ENCODE assay signal across 2 fruit fly cellular contexts in the genomic region with DNA sequence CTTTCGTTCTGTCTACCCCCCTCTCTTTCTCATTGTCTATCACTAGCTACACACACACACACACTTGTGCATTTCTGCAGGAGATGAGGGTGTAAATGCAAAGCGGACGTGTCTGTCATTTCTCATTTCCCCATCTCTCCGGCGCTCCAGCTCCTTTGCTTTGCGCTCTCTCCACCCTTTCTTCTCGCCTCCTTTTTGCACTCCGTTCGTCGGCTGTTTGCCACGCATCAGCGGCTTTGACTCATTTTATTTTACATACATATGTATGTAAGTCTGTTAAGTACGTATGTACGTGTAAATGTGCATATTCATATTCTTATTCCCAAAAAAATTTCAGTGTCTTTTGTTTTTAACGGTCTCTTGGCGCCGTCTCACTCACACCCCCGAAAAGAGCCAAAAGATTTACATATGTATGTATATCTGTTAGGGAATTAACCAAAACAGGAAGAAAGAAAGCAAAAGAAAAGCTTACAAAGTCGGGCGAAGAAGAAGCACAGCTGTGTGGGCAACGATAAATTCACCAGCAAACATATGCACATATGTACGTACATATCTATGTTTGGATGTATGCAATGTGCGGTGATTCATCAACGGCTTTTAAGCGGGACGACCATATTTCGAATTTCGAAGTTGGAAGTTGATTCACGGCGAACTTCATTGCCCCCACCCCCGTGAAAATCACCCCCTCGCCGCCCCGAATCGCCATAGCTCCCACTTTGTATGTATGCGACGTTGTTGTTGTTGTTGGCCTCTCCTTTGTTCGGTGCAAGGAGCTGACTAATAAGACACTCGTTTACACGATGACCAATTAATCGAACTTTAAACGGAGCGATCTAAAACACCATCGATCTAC.
A peak's percentile ranks its signal among the peaks of the same experiment; 100 is the strongest.
TF ChIP-seq lines count a peak whose summit lies in the region.

No protein-coding gene starts in this region.

TF ChIP-seq in whole organism, embryonic, 481 proteins besides CTCF, POLR2A, EP300 and RAD21 (continued from another document):
- peak; percentile 79 for TF ChIP-seq pros (GFP tag; optimal IDR thresholded peaks at IDR 0.05; lab: Kevin White, UChicago)
- no peak for TF ChIP-seq Sry-β (GFP tag; optimal IDR thresholded peaks at IDR 0.05; lab: Kevin White, UChicago)
- TF ChIP-seq CG15479 (GFP tag; optimal IDR thresholded peaks at IDR 0.05; lab: Kevin White, UChicago), result no peak
- no peak for TF ChIP-seq CG8765 (GFP tag; IDR thresholded peaks at IDR 0.05; lab: Robert Waterston, UW)
- TF ChIP-seq CG34224 (GFP tag; IDR thresholded peaks at IDR 0.05; lab: Robert Waterston, UW; ENCODE audit: partially characterized antibody), result no peak
- TF ChIP-seq CG8944 (GFP tag; optimal IDR thresholded peaks at IDR 0.05; lab: Kevin White, UChicago), result no peak
- TF ChIP-seq Mad (GFP tag; optimal IDR thresholded peaks at IDR 0.05; lab: Kevin White, UChicago), result no peak
- TF ChIP-seq CG1602 (GFP tag; optimal IDR thresholded peaks at IDR 0.05; lab: Kevin White, UChicago), result no peak
- no peak for TF ChIP-seq Neu2 (GFP tag; optimal IDR thresholded peaks at IDR 0.05; lab: Kevin White, UChicago; ENCODE audit: borderline replicate concordance)
- TF ChIP-seq dm (GFP tag; optimal IDR thresholded peaks at IDR 0.05; lab: Kevin White, UChicago), result no peak
- no peak for TF ChIP-seq CG3847 (GFP tag; IDR thresholded peaks at IDR 0.05; lab: Robert Waterston, UW)
- TF ChIP-seq CG33213 (GFP tag; optimal IDR thresholded peaks at IDR 0.05; lab: Kevin White, UChicago), result no peak
- TF ChIP-seq CG7271 (tag; optimal IDR thresholded peaks at IDR 0.05; lab: Kevin White, UChicago), result no peak
- TF ChIP-seq psq (GFP tag; optimal IDR thresholded peaks at IDR 0.05; lab: Kevin White, UChicago), result peak; percentile 65
- TF ChIP-seq mirr (GFP tag; optimal IDR thresholded peaks at IDR 0.05; lab: Kevin White, UChicago), result no peak
- TF ChIP-seq Tbp (GFP tag; optimal IDR thresholded peaks at IDR 0.05; lab: Kevin White, UChicago), result no peak
- no peak for TF ChIP-seq sens (GFP tag; lab: Kevin White, UChicago)
- no peak for TF ChIP-seq B-H2 (GFP tag; optimal IDR thresholded peaks at IDR 0.05; lab: Kevin White, UChicago)
- no peak for TF ChIP-seq CG10462 (GFP tag; optimal IDR thresholded peaks at IDR 0.05; lab: Kevin White, UChicago)
- TF ChIP-seq Drgx (GFP tag; IDR thresholded peaks at IDR 0.05; lab: Robert Waterston, UW), result no peak
- TF ChIP-seq Deaf1 (tag; optimal IDR thresholded peaks at IDR 0.05; lab: Kevin White, UChicago), result no peak
- TF ChIP-seq sqz (GFP tag; optimal IDR thresholded peaks at IDR 0.05; lab: Kevin White, UChicago), result peak; percentile 0
- TF ChIP-seq CG10267 (tag; optimal IDR thresholded peaks at IDR 0.05; lab: Kevin White, UChicago), result no peak
- no peak for TF ChIP-seq CG32767 (GFP tag; IDR thresholded peaks at IDR 0.05; lab: Robert Waterston, UW)
- TF ChIP-seq caup (GFP tag; optimal IDR thresholded peaks at IDR 0.05; lab: Kevin White, UChicago; ENCODE audit: severe bottlenecking), result no peak
- no peak for TF ChIP-seq lilli (GFP tag; optimal IDR thresholded peaks at IDR 0.05; lab: Kevin White, UChicago)
- no peak for TF ChIP-seq sima (GFP tag; optimal IDR thresholded peaks at IDR 0.05; lab: Kevin White, UChicago)
- TF ChIP-seq CG18011 (GFP tag; optimal IDR thresholded peaks at IDR 0.05; lab: Kevin White, UChicago), result peak; percentile 67
- no peak for TF ChIP-seq twi (tag; optimal IDR thresholded peaks at IDR 0.05; lab: Kevin White, UChicago)
- peak; percentile 86 for TF ChIP-seq CG4360 (GFP tag; IDR thresholded peaks at IDR 0.05; lab: Robert Waterston, UW)
- no peak for TF ChIP-seq al (GFP tag; IDR thresholded peaks at IDR 0.05; lab: Robert Waterston, UW)
- TF ChIP-seq kah (GFP tag; optimal IDR thresholded peaks at IDR 0.05; lab: Kevin White, UChicago), result no peak
- no peak for TF ChIP-seq Dll (GFP tag; IDR thresholded peaks at IDR 0.05; lab: Robert Waterston, UW; ENCODE audit: partially characterized antibody)
- TF ChIP-seq dmrt99B (tag; optimal IDR thresholded peaks at IDR 0.05; lab: Kevin White, UChicago), result no peak
- TF ChIP-seq bigmax (GFP tag; optimal IDR thresholded peaks at IDR 0.05; lab: Kevin White, UChicago), result no peak
- TF ChIP-seq CG6813 (GFP tag; optimal IDR thresholded peaks at IDR 0.05; lab: Kevin White, UChicago), result no peak
- no peak for TF ChIP-seq tap (tag; optimal IDR thresholded peaks at IDR 0.05; lab: Kevin White, UChicago)
- no peak for TF ChIP-seq CG10274 (GFP tag; optimal IDR thresholded peaks at IDR 0.05; lab: Kevin White, UChicago)
- TF ChIP-seq sens-2 (GFP tag; IDR thresholded peaks at IDR 0.05; lab: Robert Waterston, UW), result no peak
- no peak for TF ChIP-seq vfl (GFP tag; optimal IDR thresholded peaks at IDR 0.05; lab: Kevin White, UChicago)
- TF ChIP-seq CG6765 (GFP tag; optimal IDR thresholded peaks at IDR 0.05; lab: Kevin White, UChicago), result no peak
- no peak for TF ChIP-seq Mrtf (GFP tag; IDR thresholded peaks at IDR 0.05; lab: Robert Waterston, UW)
- TF ChIP-seq CG10431 (GFP tag; optimal IDR thresholded peaks at IDR 0.05; lab: Kevin White, UChicago), result no peak
- no peak for TF ChIP-seq MTF-1 (GFP tag; optimal IDR thresholded peaks at IDR 0.05; lab: Kevin White, UChicago; ENCODE audit: borderline replicate concordance)
- TF ChIP-seq CoRest (tag; optimal IDR thresholded peaks at IDR 0.05; lab: Kevin White, UChicago), result no peak
- peak; percentile 57 for TF ChIP-seq kni (GFP tag; optimal IDR thresholded peaks at IDR 0.05; lab: Kevin White, UChicago)
- TF ChIP-seq zfh1 (GFP tag; IDR thresholded peaks at IDR 0.05; lab: Robert Waterston, UW), result no peak
- no peak for TF ChIP-seq CG7357 (GFP tag; IDR thresholded peaks at IDR 0.05; lab: Robert Waterston, UW)
- no peak for TF ChIP-seq sob (GFP tag; IDR thresholded peaks at IDR 0.05; lab: Robert Waterston, UW)
- no peak for TF ChIP-seq Jarid2 (GFP tag; optimal IDR thresholded peaks at IDR 0.05; lab: Kevin White, UChicago)
- no peak for TF ChIP-seq ab (GFP tag; optimal IDR thresholded peaks at IDR 0.05; lab: Kevin White, UChicago)
- TF ChIP-seq Hand (GFP tag; optimal IDR thresholded peaks at IDR 0.05; lab: Kevin White, UChicago), result no peak
- TF ChIP-seq crol (GFP tag; IDR thresholded peaks at IDR 0.05; lab: Robert Waterston, UW), result peak; percentile 67
- TF ChIP-seq Hr78 (GFP tag; optimal IDR thresholded peaks at IDR 0.05; lab: Kevin White, UChicago), result no peak
- no peak for TF ChIP-seq nerfin-2 (GFP tag; IDR thresholded peaks at IDR 0.05; lab: Robert Waterston, UW; ENCODE audit: partially characterized antibody)
- TF ChIP-seq CG7786 (GFP tag; optimal IDR thresholded peaks at IDR 0.05; lab: Kevin White, UChicago), result no peak
- peak; percentile 44 for TF ChIP-seq CG17385 (GFP tag; optimal IDR thresholded peaks at IDR 0.05; lab: Kevin White, UChicago)

TF ChIP-seq in whole organism, prepupa, 60 proteins besides CTCF, POLR2A, EP300 and RAD21 (continued from another document):
- no peak for TF ChIP-seq Sox15 (GFP tag; optimal IDR thresholded peaks at IDR 0.05; lab: Kevin White, UChicago)
- TF ChIP-seq fkh (GFP tag; optimal IDR thresholded peaks at IDR 0.05; lab: Kevin White, UChicago), result no peak
- TF ChIP-seq CG8632 (GFP tag; optimal IDR thresholded peaks at IDR 0.05; lab: Kevin White, UChicago), result no peak
- TF ChIP-seq CG10669 (GFP tag; optimal IDR thresholded peaks at IDR 0.05; lab: Kevin White, UChicago), result no peak
- TF ChIP-seq CG6808 (GFP tag; optimal IDR thresholded peaks at IDR 0.05; lab: Kevin White, UChicago), result no peak
- TF ChIP-seq spab (GFP tag; optimal IDR thresholded peaks at IDR 0.05; lab: Kevin White, UChicago), result no peak
- 0 out of 3 replicates have a peak, but pooled peaks have one; percentile 25 for TF ChIP-seq eg (GFP tag; IDR thresholded peaks at IDR 0.05; lab: Robert Waterston, UW)
- TF ChIP-seq OdsH (GFP tag; optimal IDR thresholded peaks at IDR 0.05; lab: Kevin White, UChicago), result no peak
- TF ChIP-seq Sox14 (GFP tag; optimal IDR thresholded peaks at IDR 0.05; lab: Kevin White, UChicago), result no peak
- no peak for TF ChIP-seq Hr4 (GFP tag; optimal IDR thresholded peaks at IDR 0.05; lab: Kevin White, UChicago)
- TF ChIP-seq CG3919 (GFP tag; optimal IDR thresholded peaks at IDR 0.05; lab: Kevin White, UChicago), result no peak
- TF ChIP-seq CG3032 (tag; optimal IDR thresholded peaks at IDR 0.05; lab: Kevin White, UChicago), result no peak
- TF ChIP-seq CG6276 (GFP tag; optimal IDR thresholded peaks at IDR 0.05; lab: Kevin White, UChicago), result no peak
- TF ChIP-seq CG15336 (GFP tag; IDR thresholded peaks at IDR 0.05; lab: Robert Waterston, UW), result no peak
- no peak for TF ChIP-seq CG34406 (GFP tag; optimal IDR thresholded peaks at IDR 0.05; lab: Kevin White, UChicago)
- no peak for TF ChIP-seq Smox (GFP tag; optimal IDR thresholded peaks at IDR 0.05; lab: Kevin White, UChicago)
- TF ChIP-seq CG16779 (tag; optimal IDR thresholded peaks at IDR 0.05; lab: Kevin White, UChicago), result no peak
- no peak for TF ChIP-seq CG32006 (GFP tag; optimal IDR thresholded peaks at IDR 0.05; lab: Kevin White, UChicago)
- no peak for TF ChIP-seq CG11294 (GFP tag; IDR thresholded peaks at IDR 0.05; lab: Robert Waterston, UW)
- peak; percentile 49 for TF ChIP-seq Eip93F (GFP tag; optimal IDR thresholded peaks at IDR 0.05; lab: Kevin White, UChicago)
- TF ChIP-seq CG6854 (GFP tag; optimal IDR thresholded peaks at IDR 0.05; lab: Kevin White, UChicago), result no peak
- TF ChIP-seq CG8119 (GFP tag; IDR thresholded peaks at IDR 0.05; lab: Robert Waterston, UW), result no peak
- TF ChIP-seq CG7368 (GFP tag; optimal IDR thresholded peaks at IDR 0.05; lab: Kevin White, UChicago), result no peak
- no peak for TF ChIP-seq CG11762 (GFP tag; optimal IDR thresholded peaks at IDR 0.05; lab: Kevin White, UChicago; ENCODE audit: insufficient read depth)
- no peak for TF ChIP-seq CG11902 (GFP tag; optimal IDR thresholded peaks at IDR 0.05; lab: Kevin White, UChicago)
- TF ChIP-seq dsx (GFP tag; optimal IDR thresholded peaks at IDR 0.05; lab: Kevin White, UChicago; ENCODE audit: poor library complexity, severe bottlenecking), result peak; percentile 67
- TF ChIP-seq acj6 (GFP tag; optimal IDR thresholded peaks at IDR 0.05; lab: Kevin White, UChicago), result no peak
- TF ChIP-seq svp (GFP tag; lab: Kevin White, UChicago), result peak; percentile 16
- TF ChIP-seq CG4318 (GFP tag; optimal IDR thresholded peaks at IDR 0.05; lab: Kevin White, UChicago), result no peak
